Fruit fly (Drosophila melanogaster) whole organism, embryonic: Measurements from ENCODE around the gene Alp13.
A peak's percentile ranks its signal among the peaks of the same experiment; 100 is the strongest.

Experiments
- Abd-B ChIP-seq: fragments of 200-800 bp; sonication (Bioruptor generic); optimal IDR thresholded peaks from 2 replicates; lab custom pipeline; 2018; ENCODE audit warnings: missing biosample characterization, mild to moderate bottlenecking, missing genetic modification characterization, moderate library complexity
- Aef1 ChIP-seq: fragments of 200-800 bp; sonication (Bioruptor generic); IDR thresholded peaks from 3 replicates; pipeline ENCODE4 v1.3.6; 2022; ENCODE audit warnings: missing biosample characterization, missing genetic modification characterization
- Blimp-1 ChIP-seq: fragments of 200-800 bp; sonication (Bioruptor generic); optimal IDR thresholded peaks from 3 replicates; lab custom pipeline; 2018; ENCODE audit warnings: missing biosample characterization, missing genetic modification characterization, mild to moderate bottlenecking, moderate library complexity, missing genetic modification reagents
- CG12659 ChIP-seq: fragments of 200-800 bp; sonication (Bioruptor generic); optimal IDR thresholded peaks from 3 replicates; lab custom pipeline; 2017; ENCODE audit warnings: mild to moderate bottlenecking, missing biosample characterization, missing genetic modification reagents, missing genetic modification characterization
- CG12744 ChIP-seq: fragments of 200-800 bp; sonication (Bioruptor generic); optimal IDR thresholded peaks from 2 replicates; lab custom pipeline; 2016; ENCODE audit warnings: missing biosample characterization, missing genetic modification characterization
- CG2678 ChIP-seq: fragments of 200-800 bp; sonication (Bioruptor generic); optimal IDR thresholded peaks from 3 replicates; lab custom pipeline; 2019; ENCODE audit warnings: missing biosample characterization, mild to moderate bottlenecking, missing genetic modification characterization, moderate library complexity
- CG2875 ChIP-seq: fragments of 200-800 bp; sonication (Bioruptor generic); optimal IDR thresholded peaks from 2 replicates; lab custom pipeline; 2017; ENCODE audit warnings: missing biosample characterization, mild to moderate bottlenecking, missing genetic modification characterization, missing genetic modification reagents
- CG3065 ChIP-seq: fragments of 200-800 bp; sonication (Bioruptor generic); optimal IDR thresholded peaks from 2 replicates; lab custom pipeline; 2016; ENCODE audit warnings: missing biosample characterization, missing genetic modification characterization
- CG31224 ChIP-seq: fragments of 200-800 bp; sonication (Bioruptor generic); IDR thresholded peaks from 2 replicates; pipeline ENCODE4 v1.3.6; 2022; ENCODE audit warnings: missing biosample characterization, missing genetic modification characterization
- CG33557 ChIP-seq: fragments of 200-800 bp; sonication (Bioruptor generic); optimal IDR thresholded peaks from 2 replicates; lab custom pipeline; 2019; ENCODE audit warnings: missing biosample characterization, mild to moderate bottlenecking, missing genetic modification characterization, moderate library complexity
- CG34376 ChIP-seq: fragments of 200-800 bp; sonication (Bioruptor generic); optimal IDR thresholded peaks from 2 replicates; lab custom pipeline; 2018; ENCODE audit warnings: missing biosample characterization, mild to moderate bottlenecking, missing genetic modification characterization
- CG4617 ChIP-seq: fragments of 200-800 bp; sonication (Bioruptor generic); optimal IDR thresholded peaks from 3 replicates; lab custom pipeline; 2016; ENCODE audit warnings: missing biosample characterization, missing genetic modification characterization, borderline replicate concordance
- CG4820 ChIP-seq: fragments of 200-800 bp; sonication (Bioruptor generic); optimal IDR thresholded peaks from 3 replicates; lab custom pipeline; 2016; ENCODE audit warnings: missing biosample characterization, missing genetic modification characterization
- CTCF ChIP-seq: fragments of 200-800 bp; sonication (Bioruptor generic); optimal IDR thresholded peaks from 2 replicates; lab custom pipeline; 2017; ENCODE audit warnings: missing biosample characterization, mild to moderate bottlenecking, missing genetic modification characterization, moderate library complexity
- CoRest ChIP-seq: fragments of 200-800 bp; sonication (Bioruptor generic); optimal IDR thresholded peaks from 3 replicates; lab custom pipeline; 2018; ENCODE audit warnings: missing biosample characterization, mild to moderate bottlenecking, missing genetic modification characterization, moderate library complexity
- Dbx ChIP-seq: fragments of 200-800 bp; sonication (Bioruptor generic); IDR thresholded peaks from 3 replicates; pipeline ENCODE4 v1.3.6; 2022; ENCODE audit warnings: missing biosample characterization, missing genetic modification characterization
- Dek ChIP-seq: fragments of 200-800 bp; sonication (Bioruptor generic); optimal IDR thresholded peaks from 3 replicates; lab custom pipeline; 2019; ENCODE audit warnings: missing biosample characterization, mild to moderate bottlenecking, missing genetic modification characterization, moderate library complexity
- Dip2 ChIP-seq: fragments of 200-800 bp; sonication (Bioruptor generic); IDR thresholded peaks from 2 replicates; pipeline ENCODE4 v1.3.6; 2022; ENCODE audit warnings: missing biosample characterization, missing genetic modification characterization
- Dp ChIP-seq: fragments of 200-800 bp; sonication (Bioruptor generic); optimal IDR thresholded peaks from 2 replicates; lab custom pipeline; 2018; ENCODE audit warnings: missing biosample characterization, mild to moderate bottlenecking, missing genetic modification characterization, moderate library complexity
- HmgZ ChIP-seq: fragments of 200-800 bp; sonication (Bioruptor generic); optimal IDR thresholded peaks from 2 replicates; lab custom pipeline; 2018; ENCODE audit warnings: missing biosample characterization, mild to moderate bottlenecking, missing genetic modification characterization
- Hmr ChIP-seq: fragments of 200-800 bp; sonication (Bioruptor generic); optimal IDR thresholded peaks from 3 replicates; lab custom pipeline; 2017; ENCODE audit warnings: mild to moderate bottlenecking, missing biosample characterization, missing genetic modification reagents, missing genetic modification characterization
- Lhr ChIP-seq: fragments of 200-800 bp; sonication (Bioruptor generic); optimal IDR thresholded peaks from 3 replicates; lab custom pipeline; 2017; ENCODE audit warnings: mild to moderate bottlenecking, missing biosample characterization, missing genetic modification reagents, missing genetic modification characterization
- Med ChIP-seq: fragments of 200-800 bp; sonication (Bioruptor generic); peaks from one replicate; lab custom pipeline; 2016; ENCODE audit warnings: missing biosample characterization, missing genetic modification characterization, mild to moderate bottlenecking, inconsistent platforms, moderate library complexity
- Meics ChIP-seq: fragments of 200-800 bp; sonication (Bioruptor generic); optimal IDR thresholded peaks from 2 replicates; lab custom pipeline; 2017; ENCODE audit warnings: missing biosample characterization, mild to moderate bottlenecking, missing genetic modification characterization
- Myb ChIP-seq: fragments of 200-800 bp; sonication (Bioruptor generic); optimal IDR thresholded peaks from 2 replicates; lab custom pipeline; 2016; ENCODE audit warnings: missing biosample characterization, missing genetic modification characterization
- Opbp ChIP-seq: fragments of 200-800 bp; sonication (Bioruptor generic); IDR thresholded peaks from 3 replicates; pipeline ENCODE4 v1.3.6; 2022; ENCODE audit warnings: missing biosample characterization, missing genetic modification characterization; ENCODE audit not compliant: partially characterized antibody
- Rfx ChIP-seq: fragments of 200-800 bp; sonication (Bioruptor generic); IDR thresholded peaks from 2 replicates; pipeline ENCODE4 v1.3.6; 2022; ENCODE audit warnings: missing biosample characterization, missing genetic modification characterization
- Sox100B ChIP-seq: fragments of 200-800 bp; sonication (Bioruptor generic); optimal IDR thresholded peaks from 3 replicates; lab custom pipeline; 2018; ENCODE audit warnings: missing biosample characterization, mild to moderate bottlenecking, missing genetic modification characterization
- az2 ChIP-seq: fragments of 200-800 bp; sonication (Bioruptor generic); optimal IDR thresholded peaks from 3 replicates; lab custom pipeline; 2016; ENCODE audit warnings: missing biosample characterization, missing genetic modification characterization
- cas ChIP-seq: fragments of 200-800 bp; sonication (Bioruptor generic); IDR thresholded peaks from 2 replicates; pipeline ENCODE4 v1.3.6; 2022; ENCODE audit warnings: missing biosample characterization, missing genetic modification characterization
- cg ChIP-seq: fragments of 200-800 bp; sonication (Bioruptor generic); optimal IDR thresholded peaks from 3 replicates; lab custom pipeline; 2019; ENCODE audit warnings: missing biosample characterization, mild to moderate bottlenecking, missing genetic modification characterization, moderate library complexity
- chinmo ChIP-seq: fragments of 200-800 bp; sonication (Bioruptor generic); IDR thresholded peaks from 4 replicates; pipeline ENCODE4 v1.3.6; 2022; ENCODE audit warnings: missing biosample characterization, missing genetic modification characterization; ENCODE audit not compliant: partially characterized antibody
- ci ChIP-seq: fragments of 200-800 bp; sonication (Bioruptor generic); IDR thresholded peaks from 3 replicates; pipeline ENCODE4 v1.3.6; 2022; ENCODE audit warnings: missing biosample characterization, missing genetic modification characterization
- dpn ChIP-seq, 2 experiments: fragments of 200-800 bp; sonication (Bioruptor generic); optimal IDR thresholded peaks; 3 replicates each; lab custom pipeline; 2016; ENCODE audit warnings: missing biosample characterization in 2 of 2, missing genetic modification characterization in 2 of 2
- eve ChIP-seq, 2 experiments: fragments of >200 bp; optimal IDR thresholded peaks; 2 replicates each; lab custom pipeline; 2017; ENCODE audit warnings: missing biosample characterization in 2 of 2, missing genetic modification characterization in 2 of 2
- fu2 ChIP-seq: fragments of 200-800 bp; sonication (Bioruptor generic); optimal IDR thresholded peaks from 2 replicates; lab custom pipeline; 2016; ENCODE audit warnings: missing biosample characterization, missing genetic modification characterization
- grn ChIP-seq: fragments of 200-800 bp; sonication (Bioruptor generic); optimal IDR thresholded peaks from 3 replicates; lab custom pipeline; 2017; ENCODE audit warnings: missing biosample characterization, missing genetic modification characterization
- kah ChIP-seq: fragments of 200-800 bp; sonication (Bioruptor generic); optimal IDR thresholded peaks from 2 replicates; lab custom pipeline; 2018; ENCODE audit warnings: missing biosample characterization, mild to moderate bottlenecking, missing genetic modification characterization
- maf-S ChIP-seq: fragments of 200-800 bp; sonication (Bioruptor generic); optimal IDR thresholded peaks from 2 replicates; lab custom pipeline; 2016; ENCODE audit warnings: missing biosample characterization, missing genetic modification characterization
- nerfin-2 ChIP-seq: fragments of 200-800 bp; sonication (Bioruptor generic); IDR thresholded peaks from 2 replicates; pipeline ENCODE4 v1.3.6; 2022; ENCODE audit warnings: missing biosample characterization, missing genetic modification characterization; ENCODE audit not compliant: partially characterized antibody
- onecut ChIP-seq: fragments of 200-800 bp; sonication (Bioruptor generic); IDR thresholded peaks from 2 replicates; pipeline ENCODE4 v1.3.6; 2022; ENCODE audit warnings: missing biosample characterization, missing genetic modification characterization
- pum ChIP-seq: fragments of 200-800 bp; sonication (Bioruptor generic); optimal IDR thresholded peaks from 2 replicates; lab custom pipeline; 2016; ENCODE audit warnings: missing biosample characterization, missing genetic modification characterization
- ranshi ChIP-seq: fragments of 200-800 bp; sonication (Bioruptor generic); IDR thresholded peaks from 2 replicates; pipeline ENCODE4 v1.3.6; 2022; ENCODE audit warnings: missing biosample characterization, missing genetic modification characterization
- slbo ChIP-seq: fragments of 200-800 bp; sonication (Bioruptor generic); IDR thresholded peaks from 2 replicates; pipeline ENCODE4 v1.3.6; 2022; ENCODE audit warnings: missing biosample characterization, missing genetic modification characterization
- tio ChIP-seq: fragments of 200-800 bp; sonication (Bioruptor generic); optimal IDR thresholded peaks from 2 replicates; lab custom pipeline; 2017; ENCODE audit warnings: missing biosample characterization, missing genetic modification characterization, inconsistent platforms
- trem ChIP-seq: fragments of 200-800 bp; optimal IDR thresholded peaks from 3 replicates; lab custom pipeline; 2019; ENCODE audit warnings: missing biosample characterization, mild to moderate bottlenecking, missing genetic modification characterization, moderate library complexity
- zen ChIP-seq: fragments of 200-800 bp; sonication (Bioruptor generic); optimal IDR thresholded peaks from 3 replicates; lab custom pipeline; 2018; ENCODE audit warnings: missing biosample characterization, mild to moderate bottlenecking, missing genetic modification characterization, moderate library complexity

Alp13 gene

dm6 chr3R:10079267-10079987, 4.3 kb upstream of the Alp13 start (continued):
- peak; percentile 10 for TF ChIP-seq pum (GFP tag; lab: Kevin White, UChicago)
- TF ChIP-seq cas, result no peak
- TF ChIP-seq ci (GFP tag; lab: Robert Waterston, UW), result peak; percentile 79; the same call in 2 of the 3 replicates
- peak; percentile 17 for TF ChIP-seq Meics (GFP tag; lab: Kevin White, UChicago)
- no peak for TF ChIP-seq CG33557
- TF ChIP-seq kah, result no peak
- peak; percentile 58 for TF ChIP-seq slbo
- peak; percentile 26; the same call in 1 of the 3 replicates for TF ChIP-seq Aef1 (GFP tag; lab: Robert Waterston, UW)
- TF ChIP-seq cg, result peak; percentile 63
- no peak for TF ChIP-seq az2
- TF ChIP-seq Blimp-1 (GFP tag; lab: Kevin White, UChicago), result peak; percentile 49
- TF ChIP-seq Sox100B (GFP tag; lab: Kevin White, UChicago), result no peak
- TF ChIP-seq CG34376 (GFP tag; lab: Kevin White, UChicago), result no peak
- no peak for TF ChIP-seq CG2875
- no peak for TF ChIP-seq CG3065 (GFP tag; lab: Kevin White, UChicago)
- peak; percentile 40; the same call in 1 of the 2 replicates for TF ChIP-seq ranshi
- TF ChIP-seq eve (GFP tag; optimal IDR thresholded peaks at IDR 0.05; lab: Kevin White, UChicago), result peak in 1 of 2 experiments; percentile 43
- no peak for TF ChIP-seq Dbx (GFP tag; lab: Robert Waterston, UW)
- no peak for TF ChIP-seq CG2678 (tag; lab: Kevin White, UChicago)
- TF ChIP-seq, all 482 proteins: peak for 108

DNA sequence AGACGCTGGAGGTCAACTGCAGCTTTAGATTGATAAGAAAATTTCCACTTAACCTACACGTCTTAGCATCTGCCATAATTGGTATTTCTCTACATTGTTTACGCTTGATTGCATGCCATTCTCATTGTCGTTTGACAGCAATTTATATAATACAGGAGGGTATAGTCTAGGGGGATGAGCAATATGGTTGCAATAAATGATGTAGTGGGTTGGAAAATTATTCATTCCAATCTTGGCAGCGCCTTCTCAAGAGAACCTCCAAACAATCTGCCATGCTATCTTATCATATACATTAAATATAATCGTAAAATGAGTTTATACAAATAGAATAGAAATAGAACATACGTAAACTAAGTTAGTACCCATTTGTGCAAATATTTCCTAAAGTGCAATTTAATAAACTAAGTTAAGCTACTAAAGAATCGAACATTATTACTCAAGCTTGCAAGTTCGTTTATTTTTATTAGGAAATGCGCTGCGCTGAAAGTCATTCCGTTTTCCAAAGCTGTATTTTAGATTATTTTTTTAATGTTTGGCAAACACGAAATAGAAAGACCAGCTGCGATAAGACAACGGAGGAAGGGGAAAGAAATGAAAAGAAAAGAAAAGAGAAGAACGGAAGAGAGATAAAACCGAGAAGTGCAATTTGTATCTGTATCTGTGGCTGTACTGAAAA, 3.4 kb upstream of the Alp13 start:
- TF ChIP-seq CG4617 (no peak), CG31224 (GFP tag; lab: Robert Waterston, UW) (no peak), fu2 (no peak), CG4820 (GFP tag; lab: Kevin White, UChicago) (no peak), CG12744 (no peak)

DNA sequence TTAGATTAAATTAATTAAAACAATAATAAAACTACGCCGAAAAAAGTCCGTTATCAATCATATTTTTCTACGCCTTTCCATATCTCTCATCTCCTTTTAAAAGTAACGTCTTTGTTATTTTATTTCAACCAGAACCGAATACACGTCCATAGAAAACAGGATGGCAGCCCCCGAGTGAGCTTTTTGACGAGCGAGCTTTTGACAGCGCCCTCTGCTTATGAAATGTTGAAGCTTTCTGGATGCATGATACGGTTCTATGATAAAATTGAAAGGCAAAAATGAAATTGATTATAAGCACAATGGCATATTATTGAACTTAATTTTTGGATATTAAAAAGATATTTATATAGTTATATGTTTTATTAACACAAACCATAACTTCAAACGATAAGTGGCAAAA, 1.5 kb upstream of the Alp13 start:
- TF ChIP-seq zen (tag; lab: Kevin White, UChicago) (no peak), ci (GFP tag; lab: Robert Waterston, UW) (no peak), Lhr (peak; percentile 20), onecut (GFP tag; lab: Robert Waterston, UW) (peak; percentile 17; the same call in 1 of the 2 replicates), grn (peak; percentile 33), chinmo (GFP tag; lab: Robert Waterston, UW) (0 out of 4 replicates have a peak, but pooled peaks have one; percentile 14), Med (GFP tag; lab: Kevin White, UChicago) (peak; percentile 68), Dip2 (GFP tag; lab: Robert Waterston, UW) (peak; percentile 89), Dp (GFP tag; lab: Kevin White, UChicago) (peak; percentile 26), Myb (GFP tag; lab: Kevin White, UChicago) (peak; percentile 95), nerfin-2 (peak; percentile 7; the same call in 1 of the 2 replicates), Hmr (peak; percentile 37), CG12659 (peak; percentile 21), CoRest (tag; lab: Kevin White, UChicago) (peak; percentile 21), HmgZ (peak; percentile 28), CTCF (GFP tag; lab: Kevin White, UChicago) (peak; percentile 93), Abd-B (no peak), dpn (GFP tag; optimal IDR thresholded peaks at IDR 0.05; lab: Kevin White, UChicago) (peak in 1 of 2 experiments; percentile 13), Dek (peak; percentile 22), Opbp (GFP tag; lab: Robert Waterston, UW) (no peak), Rfx (GFP tag; lab: Robert Waterston, UW) (peak; percentile 40; the same call in 1 of the 2 replicates), trem (tag; lab: Kevin White, UChicago) (peak; percentile 95), maf-S (GFP tag; lab: Kevin White, UChicago) (no peak), tio (GFP tag; lab: Kevin White, UChicago) (no peak)
